Worm (Caenorhabditis elegans): ENCODE results near the gene usp-4.
A peak's percentile ranks its signal among the peaks of the same experiment; 100 is the strongest.

The usp-4 gene

DNA sequence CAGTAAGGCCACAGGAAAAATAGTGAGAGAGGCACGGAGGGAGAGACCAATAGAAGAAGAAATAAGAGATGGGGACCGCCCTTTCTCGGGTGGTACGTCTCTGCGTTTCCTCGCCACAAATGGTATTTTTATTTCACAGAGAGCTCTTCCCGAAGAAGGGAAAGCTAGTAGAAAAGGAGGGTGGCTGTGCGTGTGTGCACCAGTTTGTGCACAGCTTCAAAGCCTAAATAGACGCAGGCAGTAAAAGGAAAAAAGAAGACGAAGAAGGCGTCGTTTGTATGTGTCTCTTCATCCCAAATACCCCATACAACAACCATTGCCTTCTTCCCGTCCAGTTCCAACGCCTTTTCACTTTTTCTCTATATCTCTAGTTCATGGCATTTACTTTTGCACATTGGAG lies 52.6 kb downstream of the usp-4 start:
- TF ChIP-seq dao-5 (tag; optimal IDR thresholded peaks at IDR 0.05) (no peak), him-1 (tag; optimal IDR thresholded peaks at IDR 0.05) (peak; percentile 85)

DNA sequence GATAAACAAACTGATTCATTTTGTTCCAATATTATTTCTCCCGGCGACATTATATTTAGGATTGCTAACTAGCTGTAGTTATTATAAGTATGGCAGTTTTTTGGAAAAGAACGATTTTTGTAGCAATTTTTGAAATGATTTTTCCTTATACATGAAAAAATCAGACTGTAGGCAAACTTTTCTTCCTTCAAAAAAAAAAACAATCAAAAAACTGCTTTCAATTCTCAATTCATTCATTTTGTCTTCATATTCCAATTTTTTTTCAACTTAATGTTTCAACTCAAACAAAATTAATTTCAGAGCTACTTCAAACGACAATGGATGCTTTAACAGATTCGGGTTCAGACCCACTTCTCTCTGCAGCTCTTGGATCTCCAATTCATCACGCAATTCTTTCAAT lies 54.7 kb downstream of the usp-4 start, which contains the start of gene ceh-48:
Gene ceh-48 (plus strand): TSS at position 301 of the 400 bp plus-strand sequence.
- TF ChIP-seq dao-5 (tag; optimal IDR thresholded peaks at IDR 0.05): no peak
- no peak for TF ChIP-seq W03F9.2 (tag; optimal IDR thresholded peaks at IDR 0.05)
